Worm (Caenorhabditis elegans) whole organism, L3 larva: Measurements from ENCODE around the gene M01F1.8.

Experiments
- aly-2 ChIP-seq: fragments of 150-350 bp; optimal IDR thresholded peaks from 2 replicates; lab custom pipeline; 2014; ENCODE audit warnings: missing biosample characterization, missing genetic modification characterization
- ceh-9 ChIP-seq: sonication (generic microtip); optimal IDR thresholded peaks from 2 replicates; lab custom pipeline; 2018; ENCODE audit warnings: missing biosample characterization, missing genetic modification characterization
- daf-12 ChIP-seq: fragments of 150-350 bp; optimal IDR thresholded peaks from 2 replicates; lab custom pipeline; 2014; ENCODE audit warnings: missing biosample characterization, missing genetic modification reagents, missing genetic modification characterization
- egl-27 ChIP-seq: sonication (generic microtip); optimal IDR thresholded peaks from 4 replicates; lab custom pipeline; 2017; ENCODE audit warnings: missing biosample characterization, missing genetic modification reagents, missing genetic modification characterization
- fkh-10 ChIP-seq: sonication (generic microtip); optimal IDR thresholded peaks from 2 replicates; lab custom pipeline; 2017; ENCODE audit warnings: missing biosample characterization, missing genetic modification reagents, missing genetic modification characterization
- fkh-2 ChIP-seq: fragments of 150-350 bp; optimal IDR thresholded peaks from 2 replicates; lab custom pipeline; 2014; ENCODE audit warnings: missing biosample characterization, missing genetic modification reagents, missing genetic modification characterization
- lsy-12 ChIP-seq: sonication (generic microtip); optimal IDR thresholded peaks from 2 replicates; lab custom pipeline; 2016; ENCODE audit warnings: mild to moderate bottlenecking, missing genetic modification characterization, missing compliant biosample characterization
- mdl-1 ChIP-seq: fragments of 150-350 bp; optimal IDR thresholded peaks from 2 replicates; lab custom pipeline; 2014; ENCODE audit warnings: missing biosample characterization, missing genetic modification characterization
- nhr-28 ChIP-seq: fragments of 150-350 bp; optimal IDR thresholded peaks from 2 replicates; lab custom pipeline; 2014; ENCODE audit warnings: missing biosample characterization, missing genetic modification characterization
- nhr-77 ChIP-seq: fragments of 150-350 bp; optimal IDR thresholded peaks from 2 replicates; lab custom pipeline; 2014; ENCODE audit warnings: missing biosample characterization, missing genetic modification characterization
- sea-2 ChIP-seq: fragments of 150-350 bp; sonication (generic microtip); optimal IDR thresholded peaks from 4 replicates; lab custom pipeline; 2014; ENCODE audit warnings: missing biosample characterization, missing genetic modification reagents, missing genetic modification characterization
- snpc-4 ChIP-seq: fragments of 150-350 bp; optimal IDR thresholded peaks from 2 replicates; lab custom pipeline; 2014; ENCODE audit warnings: missing biosample characterization, missing genetic modification characterization
- unc-62 ChIP-seq: fragments of 150-350 bp; sonication (generic microtip); optimal IDR thresholded peaks from 4 replicates; lab custom pipeline; 2014; ENCODE audit warnings: missing biosample characterization, missing genetic modification reagents, missing genetic modification characterization

DNA sequence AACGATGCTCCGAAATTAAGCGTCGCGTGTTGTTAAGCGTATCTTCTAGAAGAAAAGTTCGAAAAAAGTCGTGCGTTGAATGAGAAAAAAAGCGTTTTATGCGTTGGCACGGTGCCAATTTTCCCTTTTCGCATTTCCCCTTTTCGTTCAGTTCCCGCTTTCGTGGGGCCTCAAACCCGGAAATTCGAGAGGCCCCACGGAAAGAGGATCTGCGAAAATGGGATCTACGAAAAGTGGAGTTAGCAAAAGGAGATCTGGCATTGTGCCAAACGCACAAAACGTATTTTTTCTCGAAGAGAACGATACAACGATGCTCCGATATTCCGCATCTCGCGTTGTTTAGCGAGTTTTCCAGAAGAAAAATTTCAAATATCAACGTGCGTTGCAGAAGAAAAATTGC is 2.5 kb downstream of the M01F1.8 start:
- TF ChIP-seq ceh-9 (tag; lab: Kevin White, UChicago) (no peak), mdl-1 (tag; lab: Kevin White, UChicago) (no peak), daf-12 (tag; lab: Kevin White, UChicago) (no peak), unc-62 (GFP tag; lab: Kevin White, UChicago) (no peak), snpc-4 (tag; lab: Kevin White, UChicago) (no peak), nhr-28 (tag; lab: Kevin White, UChicago) (no peak), nhr-77 (no peak), fkh-10 (no peak), fkh-2 (tag; lab: Kevin White, UChicago) (no peak), lsy-12 (no peak), aly-2 (no peak), egl-27 (no peak), sea-2 (no peak)
